Fruit fly (Drosophila melanogaster) whole organism: ENCODE results near the gene CTCF.

Experiments used
- CG8478 ChIP-seq: fragments of >200 bp; optimal IDR thresholded peaks from 2 replicates; lab custom pipeline; 2018; ENCODE audit warnings: inconsistent platforms
- Dll ChIP-seq: fragments of >200 bp; optimal IDR thresholded peaks from 2 replicates; lab custom pipeline; 2017
- EcR ChIP-seq, 2 experiments: fragments of >200 bp; optimal IDR thresholded peaks; 2 replicates each; lab custom pipeline; 2017; ENCODE audit warnings: missing biosample characterization in 2 of 2, missing genetic modification characterization in 2 of 2, missing genetic modification reagents in 2 of 2
- pan ChIP-seq: fragments of >200 bp; optimal IDR thresholded peaks from 2 replicates; lab custom pipeline; 2017
- psq ChIP-seq: fragments of >200 bp; optimal IDR thresholded peaks from 2 replicates; lab custom pipeline; 2017
- usp ChIP-seq: fragments of >200 bp; optimal IDR thresholded peaks from 2 replicates; lab custom pipeline; 2017; ENCODE audit warnings: missing biosample characterization, missing genetic modification characterization, mixed read lengths

Gene CTCF

dm6 chr3L:7314133-7314532, 42.4 kb downstream of the CTCF start:
- TF ChIP-seq psq (lab: Kevin White, UChicago) (no peak), CG8478 (lab: Kevin White, UChicago) (no peak), pan (lab: Kevin White, UChicago) (no peak)

- TF ChIP-seq usp (no peak), EcR (GFP tag; optimal IDR thresholded peaks at IDR 0.05; lab: Kevin White, UChicago) (no peak), pan (lab: Kevin White, UChicago) (no peak), psq (lab: Kevin White, UChicago) (no peak)
Observed at dm6 chr3L:7313559-7314132, 42.9 kb downstream of the CTCF start.

- TF ChIP-seq pan (lab: Kevin White, UChicago) (no peak), Dll (lab: Kevin White, UChicago) (no peak), CG8478 (lab: Kevin White, UChicago) (no peak), EcR (GFP tag; optimal IDR thresholded peaks at IDR 0.05; lab: Kevin White, UChicago) (no peak), usp (no peak)
Observed at dm6 chr3L:7312754-7313153, 43.8 kb downstream of the CTCF start, which contains the start of gene unc-13-4A. Gene unc-13-4A, minus strand, starts transcription at chr3L:7312896.
